Fruit fly (Drosophila melanogaster): ENCODE data around the gene CG7990.
A peak's percentile ranks its signal among the peaks of the same experiment; 100 is the strongest.

Gene CG7990

dm6 chrX:19149511-19149876, 52.3 kb downstream of the CG7990 start:
- no peak for TF ChIP-seq sima (GFP tag; optimal IDR thresholded peaks at IDR 0.05)
- no peak for TF ChIP-seq Poxn (GFP tag; IDR thresholded peaks at IDR 0.05)
- no peak for TF ChIP-seq GATAe (GFP tag; conservative IDR thresholded peaks at IDR 0.05)
- TF ChIP-seq CG33557 (GFP tag; optimal IDR thresholded peaks at IDR 0.05): no peak
- TF ChIP-seq CG6791 (GFP tag; IDR thresholded peaks at IDR 0.05; ENCODE audit: partially characterized antibody): 0 out of 3 replicates have a peak, but pooled peaks have one; percentile 24
- TF ChIP-seq Drgx (GFP tag; IDR thresholded peaks at IDR 0.05): 0 out of 2 replicates have a peak, but pooled peaks have one; percentile 21

- TF ChIP-seq Med (GFP tag) (peak; percentile 28), D19A (tag; optimal IDR thresholded peaks at IDR 0.05) (peak; percentile 26), vnd (GFP tag; IDR thresholded peaks at IDR 0.05; ENCODE audit: partially characterized antibody) (no peak), CG2120 (GFP tag; optimal IDR thresholded peaks at IDR 0.05) (peak; percentile 48), Ets65A (GFP tag) (peak; percentile 40), slbo (GFP tag; IDR thresholded peaks at IDR 0.05) (0 out of 2 replicates have a peak, but pooled peaks have one; percentile 5), CG9817 (tag; optimal IDR thresholded peaks at IDR 0.05) (no peak), CG6813 (GFP tag; optimal IDR thresholded peaks at IDR 0.05) (no peak), sens (GFP tag) (peak; percentile 52), CG8944 (GFP tag; optimal IDR thresholded peaks at IDR 0.05) (no peak)
Measured at dm6 chrX:19148798-19149510, 52.8 kb downstream of the CG7990 start.

- TF ChIP-seq Dad (GFP tag; optimal IDR thresholded peaks at IDR 0.05) (no peak), Blimp-1 (GFP tag; optimal IDR thresholded peaks at IDR 0.05) (no peak), ro (GFP tag; IDR thresholded peaks at IDR 0.05) (no peak), Ravus (GFP tag; IDR thresholded peaks at IDR 0.05) (no peak), CG17568 (GFP tag; optimal IDR thresholded peaks at IDR 0.05) (no peak), pita (GFP tag; optimal IDR thresholded peaks at IDR 0.05) (no peak), Drgx (GFP tag; IDR thresholded peaks at IDR 0.05) (0 out of 2 replicates have a peak, but pooled peaks have one; percentile 23), mirr (GFP tag; optimal IDR thresholded peaks at IDR 0.05) (peak; percentile 29), Eip74EF (GFP tag; optimal IDR thresholded peaks at IDR 0.05) (no peak), salm (tag; optimal IDR thresholded peaks at IDR 0.05) (no peak), CG14014 (GFP tag; IDR thresholded peaks at IDR 0.05) (no peak), zfh1 (GFP tag; IDR thresholded peaks at IDR 0.05) (no peak), PHDP (tag; optimal IDR thresholded peaks at IDR 0.05) (no peak), nom (GFP tag; optimal IDR thresholded peaks at IDR 0.05) (no peak), vfl (GFP tag; optimal IDR thresholded peaks at IDR 0.05) (no peak), CG16815 (GFP tag; optimal IDR thresholded peaks at IDR 0.05) (no peak), sr (GFP tag; IDR thresholded peaks at IDR 0.05) (peak; percentile 53; the same call in 1 of the 3 replicates), sqz (GFP tag; optimal IDR thresholded peaks at IDR 0.05) (peak; percentile 67), chinmo (GFP tag; IDR thresholded peaks at IDR 0.05; ENCODE audit: partially characterized antibody) (0 out of 4 replicates have a peak, but pooled peaks have one; percentile 38), E2f2 (GFP tag; IDR thresholded peaks at IDR 0.05) (no peak), ems (GFP tag; optimal IDR thresholded peaks at IDR 0.05) (no peak), otp (GFP tag; IDR thresholded peaks at IDR 0.05) (no peak), CG4360 (GFP tag; IDR thresholded peaks at IDR 0.05) (no peak), p53 (GFP tag; optimal IDR thresholded peaks at IDR 0.05) (no peak), CG31365 (tag; optimal IDR thresholded peaks at IDR 0.05) (no peak), Dll (GFP tag; IDR thresholded peaks at IDR 0.05; ENCODE audit: partially characterized antibody) (no peak), Med (GFP tag) (peak; percentile 7), CG34422 (GFP tag; IDR thresholded peaks at IDR 0.05) (no peak), MTF-1 (GFP tag; optimal IDR thresholded peaks at IDR 0.05; ENCODE audit: borderline replicate concordance) (no peak), Mes4 (GFP tag; optimal IDR thresholded peaks at IDR 0.05) (no peak), gsb-n (tag; optimal IDR thresholded peaks at IDR 0.05) (no peak)
Measured at dm6 chrX:19147939-19148641, 53.7 kb downstream of the CG7990 start.

Measured in whole organism, embryonic.